Worm (Caenorhabditis elegans) whole organism, young adult: Measurements from ENCODE around the gene isw-1.

ENCODE experiments used
- B0261.1 ChIP-seq: sonication (generic microtip); optimal IDR thresholded peaks from 2 replicates; lab custom pipeline; 2016; ENCODE audit warnings: mild to moderate bottlenecking, missing genetic modification characterization, moderate library complexity, missing compliant biosample characterization
- C06A6.2 ChIP-seq: fragments of 200-800 bp; sonication (Bioruptor generic); conservative IDR thresholded peaks from 2 replicates; pipeline ENCODE4 v1.3.6; 2022; ENCODE audit warnings: missing genetic modification characterization, missing compliant biosample characterization
- C17E4.6 ChIP-seq: fragments of 200-800 bp; sonication (Bioruptor generic); IDR thresholded peaks from 2 replicates; pipeline ENCODE4 v1.3.6; 2022; ENCODE audit warnings: missing genetic modification reagents, missing genetic modification characterization, missing compliant biosample characterization
- F33H1.4 ChIP-seq: fragments of 200-800 bp; sonication (Bioruptor generic); IDR thresholded peaks from 2 replicates; pipeline ENCODE4 v1.3.6; 2022; ENCODE audit warnings: missing genetic modification reagents, missing genetic modification characterization, missing compliant biosample characterization
- F49E8.2 ChIP-seq: sonication (generic microtip); optimal IDR thresholded peaks from 3 replicates; lab custom pipeline; 2017; ENCODE audit warnings: missing genetic modification characterization, mild to moderate bottlenecking, missing compliant biosample characterization, antibody characterized with exemption, moderate library complexity; ENCODE audit not compliant: insufficient read depth
- F57A8.1 ChIP-seq: fragments of 200-800 bp; sonication (Bioruptor generic); optimal IDR thresholded peaks from 2 replicates; lab custom pipeline; 2018; ENCODE audit warnings: mild to moderate bottlenecking, missing genetic modification characterization, moderate library complexity, missing compliant biosample characterization
- K11D2.4 ChIP-seq: fragments of 200-800 bp; sonication (Bioruptor generic); IDR thresholded peaks from 2 replicates; pipeline ENCODE4 v1.3.6; 2022; ENCODE audit warnings: missing genetic modification reagents, missing genetic modification characterization, missing compliant biosample characterization
- T26A5.8 ChIP-seq: sonication (generic microtip); optimal IDR thresholded peaks from 2 replicates; lab custom pipeline; 2016; ENCODE audit warnings: missing genetic modification characterization, missing compliant biosample characterization
- Y53G8AR.9 ChIP-seq: fragments of 200-800 bp; sonication (Bioruptor generic); conservative IDR thresholded peaks from 2 replicates; pipeline ENCODE4 v1.3.6; 2022; ENCODE audit warnings: missing genetic modification reagents, missing genetic modification characterization, missing compliant biosample characterization
- Y67H2A.10 ChIP-seq: fragments of 200-800 bp; sonication (Bioruptor generic); conservative IDR thresholded peaks from 2 replicates; pipeline ENCODE4 v1.3.6; 2022; ENCODE audit warnings: missing genetic modification reagents, missing genetic modification characterization, missing compliant biosample characterization
- Y79H2A.3 ChIP-seq: fragments of 200-800 bp; sonication (Bioruptor generic); conservative IDR thresholded peaks from 2 replicates; pipeline ENCODE4 v1.3.6; 2022; ENCODE audit warnings: missing genetic modification reagents, missing genetic modification characterization, missing compliant biosample characterization
- ama-1 ChIP-seq, 3 experiments: fragments of 150-350 bp in 1 of 3; sonication (generic microtip) in 2 of 3; optimal IDR thresholded peaks; 2 replicates each; lab custom pipeline; 2014 to 2018; ENCODE audit warnings: missing biosample characterization in 2 of 3, missing genetic modification characterization in 2 of 3, missing genetic modification reagents in 2 of 3
- aptf-2 ChIP-seq: fragments of 200-800 bp; sonication (Bioruptor generic); conservative IDR thresholded peaks from 2 replicates; pipeline ENCODE4 v1.3.6; 2022; ENCODE audit warnings: missing genetic modification reagents, missing genetic modification characterization, missing compliant biosample characterization
- aptf-3 ChIP-seq: fragments of 200-800 bp; sonication (Bioruptor generic); IDR thresholded peaks from 2 replicates; pipeline ENCODE4 v1.3.6; 2022; ENCODE audit warnings: missing genetic modification characterization, missing compliant biosample characterization
- cebp-1 ChIP-seq, 2 experiments: fragments of 200-800 bp in 1 of 2; sonication (Bioruptor generic) in 1 of 2; sonication (generic microtip) in 1 of 2; IDR thresholded peaks in 1 of 2; optimal IDR thresholded peaks in 1 of 2; 2 replicates each; pipeline versions ENCODE4 v1.3.6 to Lab custom; 2017 to 2022; ENCODE audit warnings: missing compliant biosample characterization in 2 of 2, missing genetic modification characterization in 2 of 2, mild to moderate bottlenecking in 1 of 2, missing genetic modification reagents in 1 of 2, moderate library complexity in 1 of 2
- cebp-2 ChIP-seq: fragments of 200-800 bp; sonication (Bioruptor generic); IDR thresholded peaks from 2 replicates; pipeline ENCODE4 v1.3.6; 2022; ENCODE audit warnings: missing genetic modification characterization, missing compliant biosample characterization
- ceh-27 ChIP-seq: fragments of 200-800 bp; sonication (Bioruptor generic); optimal IDR thresholded peaks from 2 replicates; lab custom pipeline; 2018; ENCODE audit warnings: mild to moderate bottlenecking, missing genetic modification characterization, moderate library complexity, missing compliant biosample characterization
- ceh-40 ChIP-seq: fragments of 200-800 bp; sonication (Bioruptor generic); IDR thresholded peaks from 2 replicates; pipeline ENCODE4 v1.3.6; 2022; ENCODE audit warnings: missing genetic modification characterization, missing compliant biosample characterization
- dox-1 ChIP-seq: fragments of 200-800 bp; sonication (Bioruptor generic); IDR thresholded peaks from 2 replicates; pipeline ENCODE4 v1.3.6; 2022; ENCODE audit warnings: missing genetic modification reagents, missing genetic modification characterization, missing compliant biosample characterization
- dpff-1 ChIP-seq: sonication (generic microtip); optimal IDR thresholded peaks from 2 replicates; lab custom pipeline; 2017; ENCODE audit warnings: mild to moderate bottlenecking, missing genetic modification characterization, missing compliant biosample characterization
- egl-44 ChIP-seq: fragments of 200-800 bp; sonication (Bioruptor generic); IDR thresholded peaks from 2 replicates; pipeline ENCODE4 v1.3.6; 2022; ENCODE audit warnings: missing genetic modification reagents, missing genetic modification characterization, missing compliant biosample characterization
- fkh-3 ChIP-seq: sonication (generic microtip); optimal IDR thresholded peaks from 2 replicates; lab custom pipeline; 2016; ENCODE audit warnings: mild to moderate bottlenecking, missing genetic modification characterization, missing compliant biosample characterization
- gei-17 ChIP-seq: fragments of 200-800 bp; sonication (Bioruptor generic); optimal IDR thresholded peaks from 2 replicates; lab custom pipeline; 2018; ENCODE audit warnings: mild to moderate bottlenecking, missing genetic modification characterization, missing compliant biosample characterization
- hlh-26 ChIP-seq: fragments of 200-800 bp; sonication (Bioruptor generic); conservative IDR thresholded peaks from 2 replicates; pipeline ENCODE4 v1.3.6; 2022; ENCODE audit warnings: missing genetic modification reagents, missing genetic modification characterization, missing compliant biosample characterization
- hmg-1.2 ChIP-seq: fragments of 200-800 bp; sonication (Bioruptor generic); IDR thresholded peaks from 2 replicates; pipeline ENCODE4 v1.3.6; 2022; ENCODE audit warnings: missing genetic modification reagents, missing genetic modification characterization, missing compliant biosample characterization
- hmg-20 ChIP-seq: fragments of 200-800 bp; sonication (Bioruptor generic); IDR thresholded peaks from 2 replicates; pipeline ENCODE4 v1.3.6; 2022; ENCODE audit warnings: missing genetic modification reagents, missing genetic modification characterization, missing compliant biosample characterization
- hrde-1 ChIP-seq: sonication (generic microtip); optimal IDR thresholded peaks from 2 replicates; lab custom pipeline; 2016; ENCODE audit warnings: missing genetic modification characterization, mild to moderate bottlenecking, missing compliant biosample characterization, moderate library complexity, missing genotype, missing genetic modification reagents, borderline replicate concordance
- hsf-1 ChIP-seq: fragments of 200-800 bp; sonication (Bioruptor generic); IDR thresholded peaks from 2 replicates; pipeline ENCODE4 v1.3.6; 2022; ENCODE audit warnings: missing genetic modification reagents, missing genetic modification characterization, missing compliant biosample characterization
- let-607 ChIP-seq, 2 experiments: fragments of 200-800 bp in 1 of 2; sonication (Bioruptor generic) in 1 of 2; sonication (generic microtip) in 1 of 2; optimal IDR thresholded peaks; 2 replicates each; lab custom pipeline; 2016 to 2018; ENCODE audit warnings: mild to moderate bottlenecking in 2 of 2, missing compliant biosample characterization in 2 of 2, missing genetic modification characterization in 2 of 2, moderate library complexity in 2 of 2, missing genotype in 1 of 2
- lin-26 ChIP-seq: fragments of 200-800 bp; sonication (Bioruptor generic); IDR thresholded peaks from 2 replicates; pipeline ENCODE4 v1.3.6; 2022; ENCODE audit warnings: missing genetic modification reagents, missing genetic modification characterization, missing compliant biosample characterization
- madf-3 ChIP-seq: fragments of 200-800 bp; sonication (Bioruptor generic); IDR thresholded peaks from 2 replicates; pipeline ENCODE4 v1.3.6; 2022; ENCODE audit warnings: missing genetic modification reagents, missing genetic modification characterization, missing compliant biosample characterization
- mel-28 ChIP-seq: sonication (generic microtip); optimal IDR thresholded peaks from 2 replicates; lab custom pipeline; 2016; ENCODE audit warnings: borderline replicate concordance, mild to moderate bottlenecking, missing genetic modification characterization, missing compliant biosample characterization
- nfyb-1 ChIP-seq: fragments of 200-800 bp; sonication (Bioruptor generic); IDR thresholded peaks from 2 replicates; pipeline ENCODE4 v1.3.6; 2022; ENCODE audit warnings: missing genetic modification reagents, missing genetic modification characterization, missing compliant biosample characterization
- pha-4 ChIP-seq: fragments of 150-350 bp; sonication (generic microtip); optimal IDR thresholded peaks from 2 replicates; lab custom pipeline; 2014; ENCODE audit warnings: missing biosample characterization, missing genetic modification reagents, missing genetic modification characterization
- rec-8 ChIP-seq, 2 experiments: sonication (generic microtip); optimal IDR thresholded peaks; 2 replicates each; lab custom pipeline; 2016; ENCODE audit warnings: mild to moderate bottlenecking in 2 of 2, missing genetic modification characterization in 2 of 2, missing genetic modification reagents in 2 of 2, missing genotype in 2 of 2, missing biosample characterization in 1 of 2, missing compliant biosample characterization in 1 of 2, moderate library complexity in 1 of 2
- repo-1 ChIP-seq: sonication (generic microtip); optimal IDR thresholded peaks from 2 replicates; lab custom pipeline; 2017; ENCODE audit warnings: mild to moderate bottlenecking, missing genetic modification characterization, missing compliant biosample characterization
- rpc-1 ChIP-seq, 2 experiments: fragments of 150-350 bp in 1 of 2; sonication (generic microtip) in 1 of 2; optimal IDR thresholded peaks; 2 replicates each; lab custom pipeline; 2014 to 2018; ENCODE audit warnings: missing biosample characterization in 1 of 2, missing genetic modification characterization in 1 of 2, missing genetic modification reagents in 1 of 2, missing genotype in 1 of 2
- sdz-38 ChIP-seq: sonication (generic microtip); optimal IDR thresholded peaks from 2 replicates; lab custom pipeline; 2016; ENCODE audit warnings: missing genotype, missing genetic modification characterization, missing compliant biosample characterization
- snpc-1.3 ChIP-seq: sonication (generic microtip); optimal IDR thresholded peaks from 2 replicates; lab custom pipeline; 2017; ENCODE audit warnings: missing genetic modification characterization, mild to moderate bottlenecking, missing compliant biosample characterization, antibody characterized with exemption, moderate library complexity, missing genotype, missing genetic modification reagents; ENCODE audit not compliant: insufficient read depth
- sptf-2 ChIP-seq: fragments of 200-800 bp; sonication (Bioruptor generic); optimal IDR thresholded peaks from 2 replicates; lab custom pipeline; 2018; ENCODE audit warnings: mild to moderate bottlenecking, missing genetic modification characterization, missing compliant biosample characterization
- tbp1 ChIP-seq: fragments of 200-800 bp; sonication (Bioruptor generic); optimal IDR thresholded peaks from 2 replicates; lab custom pipeline; 2018; ENCODE audit warnings: mild to moderate bottlenecking, missing genetic modification characterization, missing compliant biosample characterization
- tlf-1 ChIP-seq: fragments of 200-800 bp; sonication (Bioruptor generic); optimal IDR thresholded peaks from 2 replicates; lab custom pipeline; 2018; ENCODE audit warnings: mild to moderate bottlenecking, missing genetic modification characterization, missing compliant biosample characterization
- unc-130 ChIP-seq: sonication (generic microtip); optimal IDR thresholded peaks from 2 replicates; lab custom pipeline; 2016; ENCODE audit warnings: missing genetic modification reagents, missing genetic modification characterization, missing compliant biosample characterization
- zim-3 ChIP-seq: sonication (generic microtip); optimal IDR thresholded peaks from 2 replicates; lab custom pipeline; 2017; ENCODE audit warnings: mild to moderate bottlenecking, missing genetic modification characterization, moderate library complexity, missing compliant biosample characterization
- ztf-25 ChIP-seq: fragments of 200-800 bp; sonication (Bioruptor generic); IDR thresholded peaks from 2 replicates; pipeline ENCODE4 v1.3.6; 2022; ENCODE audit warnings: missing genetic modification reagents, missing genetic modification characterization, missing compliant biosample characterization
- ztf-3 ChIP-seq: fragments of 200-800 bp; sonication (Bioruptor generic); optimal IDR thresholded peaks from 2 replicates; lab custom pipeline; 2018; ENCODE audit warnings: mild to moderate bottlenecking, missing genetic modification characterization, missing compliant biosample characterization
- ztf-6 ChIP-seq: fragments of 200-800 bp; sonication (Bioruptor generic); IDR thresholded peaks from 2 replicates; pipeline ENCODE4 v1.3.6; 2022; ENCODE audit warnings: missing genetic modification reagents, missing genetic modification characterization, missing compliant biosample characterization

Gene isw-1

DNA sequence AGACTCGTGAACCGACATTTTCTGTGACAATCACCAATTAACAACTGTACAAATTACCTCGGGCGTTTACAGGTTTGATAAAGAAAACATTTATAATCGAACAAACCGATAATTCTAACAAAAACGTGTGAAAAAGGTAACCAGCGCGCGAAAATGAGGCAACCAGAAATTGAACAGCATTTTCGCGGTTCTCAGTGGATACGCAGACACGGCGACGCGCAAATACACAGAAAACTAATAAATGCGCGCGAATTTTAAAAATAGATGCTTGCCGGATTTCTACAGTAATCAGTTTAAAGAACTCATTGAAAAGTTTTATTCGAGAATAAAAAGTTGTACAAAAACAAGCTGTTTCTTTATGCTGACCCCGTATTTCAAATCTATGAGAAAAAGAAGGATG, at the start of gene isw-1:
Gene isw-1, minus strand, starts transcription at position 118 of the 400 bp plus-strand sequence.
- TF ChIP-seq madf-3 (GFP tag; lab: Robert Waterston, UW): peak; percentile 87
- TF ChIP-seq aptf-2: no peak
- TF ChIP-seq B0261.1 (tag; lab: Kevin White, UChicago): no peak
- TF ChIP-seq cebp-2: no peak
- TF ChIP-seq C06A6.2: no peak
- peak; percentile 75 for TF ChIP-seq F33H1.4 (GFP tag; lab: Robert Waterston, UW)
- TF ChIP-seq K11D2.4 (GFP tag; lab: Robert Waterston, UW): no peak; the same call in 1 of the 2 replicates
- peak; percentile 69 for TF ChIP-seq tlf-1 (GFP tag; lab: Kevin White, UChicago)
- no peak for TF ChIP-seq F57A8.1 (GFP tag; lab: Kevin White, UChicago)
- no peak; the same call in 1 of the 2 replicates for TF ChIP-seq Y53G8AR.9 (GFP tag; lab: Robert Waterston, UW)
- no peak for TF ChIP-seq tbp1 (GFP tag; lab: Kevin White, UChicago)
- TF ChIP-seq snpc-1.3 (tag; lab: Kevin White, UChicago): no peak
- TF ChIP-seq ztf-25 (GFP tag; lab: Robert Waterston, UW): no peak
- no peak for TF ChIP-seq mel-28
- TF ChIP-seq rec-8 (tag; optimal IDR thresholded peaks at IDR 0.05; lab: Kevin White, UChicago): no peak
- TF ChIP-seq Y67H2A.10: no peak
- TF ChIP-seq gei-17 (GFP tag; lab: Kevin White, UChicago): no peak
- TF ChIP-seq F49E8.2 (tag; lab: Kevin White, UChicago): peak; percentile 27
- no peak for TF ChIP-seq ceh-27 (GFP tag; lab: Kevin White, UChicago)
- no peak for TF ChIP-seq repo-1 (tag; lab: Kevin White, UChicago)
- no peak for TF ChIP-seq cebp-1 (GFP tag; IDR thresholded peaks at IDR 0.05; lab: Robert Waterston, UW)
- TF ChIP-seq cebp-1 (tag; optimal IDR thresholded peaks at IDR 0.05; lab: Kevin White, UChicago): no peak
- TF ChIP-seq sdz-38 (tag; lab: Kevin White, UChicago): no peak
- no peak for TF ChIP-seq ztf-6 (GFP tag; lab: Robert Waterston, UW)
- TF ChIP-seq hmg-1.2 (GFP tag; lab: Robert Waterston, UW): peak; percentile 58; the same call in 1 of the 2 replicates
- TF ChIP-seq fkh-3 (tag; lab: Kevin White, UChicago): no peak
- TF ChIP-seq ama-1 (optimal IDR thresholded peaks at IDR 0.05; lab: Kevin White, UChicago): no peak
- TF ChIP-seq ama-1 (GFP tag; optimal IDR thresholded peaks at IDR 0.05; lab: Kevin White, UChicago): no peak
- TF ChIP-seq zim-3: no peak
- TF ChIP-seq ceh-40 (GFP tag; lab: Robert Waterston, UW): no peak
- TF ChIP-seq rpc-1 (optimal IDR thresholded peaks at IDR 0.05; lab: Kevin White, UChicago): no peak
- TF ChIP-seq rpc-1 (tag; optimal IDR thresholded peaks at IDR 0.05; lab: Kevin White, UChicago): no peak
- TF ChIP-seq hsf-1 (GFP tag; lab: Robert Waterston, UW): peak; percentile 82
- TF ChIP-seq lin-26 (GFP tag; lab: Robert Waterston, UW): no peak
- no peak for TF ChIP-seq hrde-1
- no peak for TF ChIP-seq sptf-2 (GFP tag; lab: Kevin White, UChicago)
- TF ChIP-seq hmg-20 (GFP tag; lab: Robert Waterston, UW): no peak
- TF ChIP-seq nfyb-1 (GFP tag; lab: Robert Waterston, UW): no peak
- TF ChIP-seq pha-4 (tag; lab: Kevin White, UChicago): no peak
- TF ChIP-seq T26A5.8 (tag; lab: Kevin White, UChicago): no peak
- no peak for TF ChIP-seq let-607 (tag; optimal IDR thresholded peaks at IDR 0.05; lab: Kevin White, UChicago)
- no peak for TF ChIP-seq dpff-1 (tag; lab: Kevin White, UChicago)
- TF ChIP-seq hlh-26 (GFP tag; lab: Robert Waterston, UW): no peak
- peak; percentile 82 for TF ChIP-seq dox-1 (GFP tag; lab: Robert Waterston, UW)
- no peak for TF ChIP-seq egl-44
- 0 out of 2 replicates have a peak, but pooled peaks have one; percentile 18 for TF ChIP-seq C17E4.6 (GFP tag; lab: Robert Waterston, UW)
- no peak for TF ChIP-seq ztf-3 (GFP tag; lab: Kevin White, UChicago)
- peak; percentile 63 for TF ChIP-seq unc-130 (GFP tag; lab: Kevin White, UChicago)
- TF ChIP-seq aptf-3: no peak
- no peak for TF ChIP-seq Y79H2A.3 (GFP tag; lab: Robert Waterston, UW)
